Worm (Caenorhabditis elegans) whole organism, L2 larva: ENCODE data around the gene W06D11.3.

Source experiments
- R02D3.7 ChIP-seq: fragments of 150-350 bp; optimal IDR thresholded peaks from 2 replicates; lab custom pipeline; 2014; ENCODE audit warnings: missing biosample characterization, missing genetic modification characterization
- crh-2 ChIP-seq: sonication (generic microtip); optimal IDR thresholded peaks from 2 replicates; lab custom pipeline; 2017; ENCODE audit warnings: missing biosample characterization, missing genetic modification characterization
- elt-1 ChIP-seq: fragments of 150-350 bp; optimal IDR thresholded peaks from 2 replicates; lab custom pipeline; 2014; ENCODE audit warnings: missing biosample characterization, missing genetic modification characterization
- mbf-1 ChIP-seq: sonication (generic microtip); optimal IDR thresholded peaks from 2 replicates; lab custom pipeline; 2017; ENCODE audit warnings: missing biosample characterization, missing genetic modification characterization
- nhr-10 ChIP-seq: sonication (generic microtip); optimal IDR thresholded peaks from 2 replicates; lab custom pipeline; 2017; ENCODE audit warnings: missing biosample characterization, missing genetic modification characterization
- nhr-77 ChIP-seq: fragments of 150-350 bp; optimal IDR thresholded peaks from 2 replicates; lab custom pipeline; 2014; ENCODE audit warnings: missing biosample characterization, missing genetic modification characterization
- skn-1 ChIP-seq: sonication (generic microtip); optimal IDR thresholded peaks from 2 replicates; lab custom pipeline; 2017; ENCODE audit warnings: missing biosample characterization, missing genetic modification characterization
- ztf-4 ChIP-seq: fragments of 150-350 bp; optimal IDR thresholded peaks from 2 replicates; lab custom pipeline; 2014; ENCODE audit warnings: missing biosample characterization, missing genetic modification characterization

ce11 chrX:12296392-12296791 is 2.1 kb upstream of the W06D11.3 start, which contains the start of gene W06D11.2:
- TF ChIP-seq R02D3.7 (tag; lab: Kevin White, UChicago) (no peak), mbf-1 (tag; lab: Kevin White, UChicago) (no peak), nhr-77 (tag; lab: Kevin White, UChicago) (no peak), elt-1 (tag; lab: Kevin White, UChicago) (no peak), skn-1 (tag; lab: Kevin White, UChicago) (no peak), ztf-4 (no peak), crh-2 (no peak), nhr-10 (no peak)
